Fruit fly (Drosophila melanogaster): ENCODE results near the gene scrt.

DNA sequence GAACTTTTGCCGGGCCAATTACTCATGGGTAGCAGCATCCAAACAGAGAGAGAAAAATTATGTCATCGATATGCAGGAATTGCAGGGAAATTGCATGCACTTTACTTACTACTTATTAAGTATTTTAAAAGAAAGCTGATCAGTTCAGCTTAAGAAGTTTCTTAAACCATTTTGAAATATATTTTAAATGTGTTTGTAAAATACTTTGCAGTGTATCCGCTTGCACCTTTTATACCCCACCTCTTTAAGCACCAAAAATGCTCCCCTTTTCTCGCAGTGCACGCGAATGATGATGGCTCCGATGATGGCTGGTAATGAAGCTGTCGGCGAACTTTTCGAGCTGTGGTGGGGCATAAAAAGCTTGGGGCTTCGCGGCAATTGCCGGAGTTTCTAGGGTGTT, 31.2 kb upstream of the scrt start, which contains the start of gene CG14984:
- TF ChIP-seq CG8478 (optimal IDR thresholded peaks at IDR 0.05) = no peak
- TF ChIP-seq CTCF (optimal IDR thresholded peaks at IDR 0.05) = no peak
